Fruit fly (Drosophila melanogaster) whole organism, larva: Measurements from ENCODE around the gene Rcd4.

ENCODE experiments used
- noc ChIP-seq: fragments of 200-800 bp; sonication (Bioruptor generic); optimal IDR thresholded peaks from 3 replicates; lab custom pipeline; 2019; ENCODE audit warnings: missing biosample characterization, mild to moderate bottlenecking, missing genetic modification characterization, moderate library complexity

Gene Rcd4

dm6 chr2L:8364006-8364956 is 18.4 kb upstream of the Rcd4 start, which contains the start of the genes RpS13 and CSN8:
Gene RpS13 (minus strand): TSS chr2L:8364662.
Gene CSN8 (plus strand): TSS chr2L:8364855.
- peak; percentile 31 for TF ChIP-seq noc

DNA sequence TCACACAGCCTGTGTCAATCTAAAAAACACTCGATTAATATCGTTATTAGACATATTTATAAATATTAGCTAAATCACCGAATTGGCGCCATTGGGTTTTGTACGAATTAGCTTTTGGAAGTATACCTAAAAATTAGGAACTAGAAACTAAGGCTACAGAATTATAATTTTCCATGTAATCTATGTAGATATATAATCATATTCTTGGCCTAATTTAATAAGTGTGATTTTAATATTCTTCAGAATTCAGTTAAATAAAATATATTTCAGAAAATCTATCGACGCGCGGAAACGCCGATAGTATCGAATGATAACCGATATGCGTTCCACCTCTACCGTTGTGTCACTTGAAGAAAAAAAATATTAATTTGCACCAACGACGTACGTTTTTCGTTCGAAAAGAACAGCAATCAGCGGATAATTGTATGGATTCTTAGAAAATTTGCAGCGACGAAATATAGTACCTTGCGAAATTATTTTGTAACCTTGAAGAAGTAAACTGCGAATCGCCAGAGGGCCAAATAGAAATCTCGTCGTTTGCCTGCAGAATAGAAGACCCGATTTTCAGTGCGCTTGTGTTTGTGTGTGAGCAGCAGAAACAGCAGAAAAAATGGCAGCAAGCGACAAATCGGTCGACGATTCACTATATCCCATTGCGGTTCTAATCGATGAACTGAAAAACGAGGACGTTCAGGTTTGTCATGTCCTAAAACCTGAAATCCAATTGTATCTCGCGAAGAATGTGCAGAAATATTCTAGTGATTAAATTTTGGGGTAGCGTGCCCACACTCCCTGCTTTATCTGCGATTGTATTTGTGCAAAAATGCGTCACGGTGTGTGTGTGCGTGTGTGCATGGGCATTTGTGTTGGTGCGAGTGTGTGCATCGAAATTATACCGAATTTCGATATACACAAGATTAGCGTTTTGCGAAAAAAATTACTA is 16.7 kb upstream of the Rcd4 start, which contains the start of gene Pp2A-29B:
TSS of gene Pp2A-29B (plus strand) at position 338 of the 943 bp plus-strand sequence.
- TF ChIP-seq noc, result no peak

DNA sequence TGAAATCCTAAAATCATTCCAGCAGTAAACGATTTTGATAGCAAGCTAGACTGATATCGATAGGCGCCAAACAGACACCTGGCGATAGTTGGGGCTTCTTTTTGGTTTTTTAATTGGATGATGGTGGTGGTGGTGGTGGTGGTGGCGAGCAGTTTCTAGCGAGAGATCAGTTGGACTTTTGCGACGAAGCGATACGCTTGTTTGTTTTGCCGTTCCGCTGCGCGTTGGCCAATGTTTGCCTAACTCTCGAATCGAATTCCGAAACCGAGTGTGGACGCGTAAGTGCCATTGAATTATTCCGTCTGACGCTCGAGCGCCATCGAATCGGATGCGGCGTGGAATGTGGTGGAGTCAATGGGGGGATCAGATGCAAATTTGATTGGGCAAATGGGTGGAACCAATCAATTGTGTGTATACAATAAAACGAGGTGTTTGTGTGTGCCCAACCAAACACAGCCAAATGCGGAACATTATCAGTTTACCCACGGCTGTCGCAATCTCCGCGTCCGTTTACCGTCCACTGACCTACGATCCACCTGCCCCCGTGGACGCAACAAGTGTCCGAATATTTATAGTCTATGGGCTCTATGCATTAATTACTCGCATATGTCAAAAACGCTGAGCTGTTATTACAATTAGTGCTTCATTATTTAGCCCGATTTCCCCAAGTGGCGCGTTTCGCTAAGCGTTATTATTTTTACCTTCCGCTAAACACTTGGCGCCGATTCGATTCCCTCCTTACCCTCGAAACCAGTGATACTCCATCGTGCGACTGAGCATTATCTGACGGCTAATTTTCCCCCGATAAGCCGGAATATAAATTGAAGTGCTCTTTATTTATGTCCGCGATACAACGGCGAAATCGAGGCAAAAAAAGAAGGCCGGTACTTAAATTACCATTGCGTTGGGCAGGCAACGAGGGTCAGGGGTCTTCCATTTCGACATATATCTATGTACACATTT is 12.0 kb upstream of the Rcd4 start, which contains the start of gene CG17292:
TSS of gene CG17292 (plus strand) at position 91 of the 963 bp plus-strand sequence.
- peak; percentile 70 for TF ChIP-seq noc

DNA sequence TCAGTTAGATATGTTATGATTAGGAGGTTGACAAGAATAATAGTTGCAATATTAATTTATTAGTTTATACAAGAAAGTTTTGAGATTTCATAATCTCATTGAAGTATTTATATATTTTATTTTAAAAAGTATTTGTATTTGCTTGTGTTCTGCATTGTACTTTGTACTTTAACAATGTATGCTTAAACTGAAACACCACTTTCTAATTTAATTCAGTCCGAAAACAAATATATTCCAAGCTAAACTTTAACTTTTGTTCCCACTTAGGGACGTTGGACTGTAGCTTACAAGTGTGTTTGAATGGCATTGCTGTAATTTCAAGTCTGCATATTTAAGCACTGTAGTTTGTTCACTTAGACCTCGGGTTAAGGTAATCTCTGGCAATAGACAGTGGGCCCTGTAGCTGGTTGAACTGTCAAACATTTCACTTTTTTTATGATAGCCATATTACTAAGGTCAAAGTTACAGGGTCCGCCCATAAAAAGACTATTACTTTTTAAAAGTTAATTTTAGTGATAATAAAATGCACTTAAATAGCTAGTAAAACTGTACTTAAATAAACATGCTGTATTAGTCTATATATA is 11.2 kb upstream of the Rcd4 start:
- TF ChIP-seq noc, result no peak

- no peak for TF ChIP-seq noc
Measured at dm6 chr2L:8372248-8372647, 10.4 kb upstream of the Rcd4 start.

- no peak for TF ChIP-seq noc
Measured at dm6 chr2L:8374235-8374634, 8.4 kb upstream of the Rcd4 start, which contains the start of gene Wdr82. Gene Wdr82 (plus strand): TSS chr2L:8374461.

- peak; percentile 99 for TF ChIP-seq noc
Measured at dm6 chr2L:8376717-8377116, 5.9 kb upstream of the Rcd4 start, which contains the start of the genes CG13390 and CG17294. Gene CG13390 (minus strand): TSS chr2L:8376797. Gene CG17294 (plus strand): TSS chr2L:8377035.

DNA sequence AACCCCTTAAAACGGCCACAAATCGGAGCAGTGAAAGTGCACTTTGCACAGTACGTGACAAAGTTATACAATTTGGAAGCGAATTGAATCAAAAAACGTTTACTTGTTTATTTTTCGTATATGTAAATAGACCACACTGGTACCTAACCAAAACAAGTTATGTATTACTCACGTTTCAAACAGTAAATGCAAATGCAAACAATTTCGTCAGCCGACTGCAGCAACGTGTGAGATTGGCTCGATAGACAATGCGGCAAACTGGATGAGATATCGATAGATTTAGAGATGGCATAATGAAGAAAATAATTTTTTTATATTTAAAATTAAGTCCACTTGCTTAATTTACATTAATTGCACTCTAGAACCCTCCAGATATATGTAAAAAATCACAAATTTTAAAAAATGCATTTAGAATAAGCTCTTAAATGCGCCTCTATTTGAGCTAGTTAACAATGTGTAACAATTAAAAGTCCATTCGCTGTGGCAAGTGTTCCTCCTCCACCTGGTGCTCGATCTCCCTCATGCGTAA is 1.1 kb upstream of the Rcd4 start, which contains the start of gene AlaRS:
TSS of gene AlaRS (minus strand) at position 257 of the 529 bp plus-strand sequence.
- TF ChIP-seq noc, result peak; percentile 70

DNA sequence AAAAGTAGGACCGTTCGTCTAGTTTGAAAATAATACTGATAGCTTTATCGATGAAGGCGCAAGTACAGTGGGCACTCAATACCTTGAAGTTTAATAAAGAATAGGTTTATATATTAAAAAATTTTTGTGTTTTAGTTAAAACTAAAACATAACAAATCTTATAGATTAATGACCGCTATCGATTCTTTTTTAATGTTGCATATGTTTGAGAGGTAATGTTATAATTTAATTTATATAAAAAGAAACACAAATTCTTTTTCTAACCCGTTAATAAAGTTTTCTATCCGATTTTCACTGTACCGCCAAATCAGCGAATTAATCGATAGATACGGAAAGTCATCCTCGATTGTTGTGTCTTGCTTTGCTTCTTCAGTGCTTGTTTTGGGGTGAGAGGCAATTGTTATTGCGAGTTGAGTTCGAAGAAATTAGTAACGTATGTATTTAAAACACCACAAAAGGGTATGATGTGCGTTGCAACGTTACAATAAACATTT is 1.5 kb downstream of the Rcd4 start, which contains the start of the genes Dad1 and CG13384:
TSS of gene Dad1 (minus strand) at position 30 of the 494 bp plus-strand sequence.
TSS of gene CG13384 (plus strand) at position 348 of the 494 bp plus-strand sequence.
- TF ChIP-seq noc, result peak; percentile 97

- no peak for TF ChIP-seq noc
Measured at dm6 chr2L:8384985-8385519, 2.4 kb downstream of the Rcd4 start.

- no peak for TF ChIP-seq noc
Measured at dm6 chr2L:8385849-8386248, 3.2 kb downstream of the Rcd4 start.

- no peak for TF ChIP-seq noc
Measured at dm6 chr2L:8389231-8389630, 6.6 kb downstream of the Rcd4 start, which contains the start of gene CG42819. Gene CG42819 (minus strand): TSS chr2L:8389331.

- no peak for TF ChIP-seq noc
Measured at dm6 chr2L:8392298-8392697, 9.6 kb downstream of the Rcd4 start, which contains the start of gene CG42820. Gene CG42820 (minus strand): TSS chr2L:8392398.

- TF ChIP-seq noc, result no peak
Measured at dm6 chr2L:8393122-8393521, 10.5 kb downstream of the Rcd4 start, which contains the start of gene Acp29AB. Gene Acp29AB (minus strand): TSS chr2L:8393222.
